Worm (Caenorhabditis elegans) whole organism, early embryonic: Measurements from ENCODE around the gene pck-3.

Experiments
- F13C5.2 ChIP-seq: sonication (generic microtip); optimal IDR thresholded peaks from 2 replicates; lab custom pipeline; 2017; ENCODE audit warnings: mild to moderate bottlenecking, missing genetic modification characterization, inconsistent platforms, missing compliant biosample characterization
- ama-1 ChIP-seq: fragments of 150-350 bp; optimal IDR thresholded peaks from 2 replicates; lab custom pipeline; 2014
- ceh-36 ChIP-seq: sonication (generic microtip); optimal IDR thresholded peaks from 2 replicates; lab custom pipeline; 2016; ENCODE audit warnings: missing genetic modification characterization, inconsistent platforms, missing compliant biosample characterization
- flt-1 ChIP-seq: fragments of 200-800 bp; sonication (Bioruptor generic); IDR thresholded peaks from 2 replicates; pipeline ENCODE4 v1.3.6; 2022; ENCODE audit warnings: missing genetic modification characterization, missing compliant biosample characterization
- hnd-1 ChIP-seq: sonication (generic microtip); optimal IDR thresholded peaks from 2 replicates; lab custom pipeline; 2016; ENCODE audit warnings: missing genetic modification characterization, missing compliant biosample characterization

DNA sequence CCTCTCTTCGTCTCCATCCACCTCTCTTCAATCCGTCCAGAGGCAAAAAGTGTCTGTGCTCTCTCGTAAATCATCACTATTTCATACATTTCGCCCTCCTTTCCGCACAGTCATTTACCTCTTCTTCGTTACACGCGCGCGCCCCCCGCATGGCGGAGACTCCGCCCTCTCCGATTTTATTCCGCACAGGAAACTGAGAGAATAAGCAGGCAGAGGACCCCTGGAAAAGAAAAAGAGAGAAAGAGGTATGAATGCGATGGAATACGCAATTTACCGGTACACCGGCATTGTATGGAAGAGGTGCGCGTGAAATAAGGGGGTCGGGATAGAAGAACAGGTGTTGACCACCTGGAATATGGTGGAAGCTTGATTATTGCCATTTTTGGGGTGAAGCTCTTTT, 35.7 kb upstream of the pck-3 start:
- TF ChIP-seq hnd-1 (tag; lab: Kevin White, UChicago) (no peak), ceh-36 (tag; lab: Kevin White, UChicago) (no peak), ama-1 (lab: Kevin White, UChicago) (no peak), F13C5.2 (no peak), flt-1 (GFP tag; lab: Robert Waterston, UW) (no peak)
